Fruit fly (Drosophila melanogaster) whole organism, embryonic: Measurements from ENCODE around the gene CG11600.

Experiments
- ATbp ChIP-seq: fragments of 200-800 bp; sonication (Bioruptor generic); optimal IDR thresholded peaks from 2 replicates; lab custom pipeline; 2017; ENCODE audit warnings: missing biosample characterization, mild to moderate bottlenecking, missing genetic modification characterization, missing genetic modification reagents
- Abd-B ChIP-seq: fragments of 200-800 bp; sonication (Bioruptor generic); optimal IDR thresholded peaks from 2 replicates; lab custom pipeline; 2018; ENCODE audit warnings: missing biosample characterization, mild to moderate bottlenecking, missing genetic modification characterization, moderate library complexity
- Adf1 ChIP-seq: fragments of 200-800 bp; sonication (Bioruptor generic); IDR thresholded peaks from 2 replicates; pipeline ENCODE4 v1.3.6; 2022; ENCODE audit warnings: missing biosample characterization, missing genetic modification characterization
- CG11085 ChIP-seq: fragments of 200-800 bp; sonication (Bioruptor generic); IDR thresholded peaks from 2 replicates; pipeline ENCODE4 v1.3.6; 2022; ENCODE audit warnings: missing biosample characterization, missing genetic modification characterization
- CG11504 ChIP-seq: fragments of 200-800 bp; sonication (Bioruptor generic); optimal IDR thresholded peaks from 3 replicates; lab custom pipeline; 2019; ENCODE audit warnings: missing biosample characterization, mild to moderate bottlenecking, missing genetic modification characterization, moderate library complexity
- CG12769 ChIP-seq: fragments of 200-800 bp; sonication (Bioruptor generic); optimal IDR thresholded peaks from 2 replicates; lab custom pipeline; 2019; ENCODE audit warnings: missing biosample characterization, mild to moderate bottlenecking, missing genetic modification characterization, moderate library complexity
- CG14014 ChIP-seq: fragments of 200-800 bp; sonication (Bioruptor generic); IDR thresholded peaks from 2 replicates; pipeline ENCODE4 v1.3.6; 2022; ENCODE audit warnings: missing biosample characterization, missing genetic modification characterization
- CG15073 ChIP-seq: fragments of 200-800 bp; sonication (Bioruptor generic); optimal IDR thresholded peaks from 2 replicates; lab custom pipeline; 2016; ENCODE audit warnings: missing biosample characterization, missing genetic modification characterization
- CG17359 ChIP-seq: fragments of 200-800 bp; sonication (Bioruptor generic); optimal IDR thresholded peaks from 3 replicates; lab custom pipeline; 2018; ENCODE audit warnings: missing biosample characterization, mild to moderate bottlenecking, missing genetic modification characterization, moderate library complexity
- CG17568 ChIP-seq: fragments of 200-800 bp; sonication (Bioruptor generic); optimal IDR thresholded peaks from 2 replicates; lab custom pipeline; 2018; ENCODE audit warnings: missing biosample characterization, mild to moderate bottlenecking, missing genetic modification characterization, moderate library complexity
- CG17612 ChIP-seq: fragments of 200-800 bp; sonication (Bioruptor generic); IDR thresholded peaks from 2 replicates; pipeline ENCODE4 v1.3.6; 2022; ENCODE audit warnings: missing biosample characterization, missing genetic modification characterization
- CG1792 ChIP-seq: fragments of 200-800 bp; sonication (Bioruptor generic); optimal IDR thresholded peaks from 2 replicates; lab custom pipeline; 2016; ENCODE audit warnings: missing biosample characterization, missing genetic modification characterization
- CG2889 ChIP-seq: fragments of 200-800 bp; sonication (Bioruptor generic); IDR thresholded peaks from 3 replicates; pipeline ENCODE4 v1.3.6; 2022; ENCODE audit warnings: missing biosample characterization, missing genetic modification characterization
- CG3163 ChIP-seq: fragments of 200-800 bp; sonication (Bioruptor generic); optimal IDR thresholded peaks from 3 replicates; lab custom pipeline; 2016; ENCODE audit warnings: missing biosample characterization, missing genetic modification characterization
- CG3995 ChIP-seq: fragments of 200-800 bp; sonication (Bioruptor generic); optimal IDR thresholded peaks from 3 replicates; lab custom pipeline; 2016; ENCODE audit warnings: missing biosample characterization, missing genetic modification characterization
- CG4282 ChIP-seq: fragments of 200-800 bp; sonication (Bioruptor generic); optimal IDR thresholded peaks from 2 replicates; lab custom pipeline; 2016; ENCODE audit warnings: missing biosample characterization, missing genetic modification characterization
- CG4617 ChIP-seq: fragments of 200-800 bp; sonication (Bioruptor generic); optimal IDR thresholded peaks from 3 replicates; lab custom pipeline; 2016; ENCODE audit warnings: missing biosample characterization, missing genetic modification characterization, borderline replicate concordance
- CG6689 ChIP-seq: fragments of 200-800 bp; sonication (Bioruptor generic); IDR thresholded peaks from 2 replicates; pipeline ENCODE4 v1.3.6; 2022; ENCODE audit warnings: missing biosample characterization, missing genetic modification characterization
- CG9797 ChIP-seq: fragments of 200-800 bp; sonication (Bioruptor generic); optimal IDR thresholded peaks from 3 replicates; lab custom pipeline; 2018; ENCODE audit warnings: missing biosample characterization, mild to moderate bottlenecking, missing genetic modification characterization
- CG9876 ChIP-seq: fragments of 200-800 bp; sonication (Bioruptor generic); optimal IDR thresholded peaks from 2 replicates; lab custom pipeline; 2016; ENCODE audit warnings: missing biosample characterization, missing genetic modification characterization
- CoRest ChIP-seq: fragments of 200-800 bp; sonication (Bioruptor generic); optimal IDR thresholded peaks from 3 replicates; lab custom pipeline; 2018; ENCODE audit warnings: missing biosample characterization, mild to moderate bottlenecking, missing genetic modification characterization, moderate library complexity
- Dll ChIP-seq: fragments of 200-800 bp; sonication (Bioruptor generic); IDR thresholded peaks from 4 replicates; pipeline ENCODE4 v1.3.6; 2022; ENCODE audit warnings: missing biosample characterization, missing genetic modification characterization; ENCODE audit not compliant: partially characterized antibody
- Dref ChIP-seq: fragments of 200-800 bp; sonication (Bioruptor generic); IDR thresholded peaks from 2 replicates; pipeline ENCODE4 v1.3.6; 2022; ENCODE audit warnings: missing biosample characterization, missing genetic modification characterization
- HHEX ChIP-seq: fragments of 200-800 bp; sonication (Bioruptor generic); optimal IDR thresholded peaks from 3 replicates; lab custom pipeline; 2017; ENCODE audit warnings: missing biosample characterization, mild to moderate bottlenecking, missing genetic modification characterization, missing genetic modification reagents
- HLH3B ChIP-seq: fragments of 200-800 bp; sonication (Bioruptor generic); IDR thresholded peaks from 2 replicates; pipeline ENCODE4 v1.3.6; 2022; ENCODE audit warnings: missing biosample characterization, missing genetic modification characterization
- Hr3 ChIP-seq: fragments of 200-800 bp; sonication (Bioruptor generic); optimal IDR thresholded peaks from 3 replicates; lab custom pipeline; 2016; ENCODE audit warnings: missing biosample characterization, missing genetic modification characterization
- Nf-YC ChIP-seq: fragments of 200-800 bp; optimal IDR thresholded peaks from 3 replicates; lab custom pipeline; 2019; ENCODE audit warnings: missing biosample characterization, mild to moderate bottlenecking, missing genetic modification characterization, moderate library complexity
- NfI ChIP-seq: fragments of 200-800 bp; sonication (Bioruptor generic); optimal IDR thresholded peaks from 3 replicates; lab custom pipeline; 2018; ENCODE audit warnings: missing biosample characterization, mild to moderate bottlenecking, missing genetic modification characterization, moderate library complexity
- Opbp ChIP-seq: fragments of 200-800 bp; sonication (Bioruptor generic); IDR thresholded peaks from 3 replicates; pipeline ENCODE4 v1.3.6; 2022; ENCODE audit warnings: missing biosample characterization, missing genetic modification characterization; ENCODE audit not compliant: partially characterized antibody
- TFAM ChIP-seq: fragments of 200-800 bp; sonication (Bioruptor generic); optimal IDR thresholded peaks from 2 replicates; lab custom pipeline; 2017; ENCODE audit warnings: missing biosample characterization, missing genetic modification characterization, inconsistent platforms
- YL-1 ChIP-seq: fragments of 200-800 bp; sonication (Bioruptor generic); optimal IDR thresholded peaks from 3 replicates; lab custom pipeline; 2017; ENCODE audit warnings: missing biosample characterization, mild to moderate bottlenecking, missing genetic modification characterization
- ab ChIP-seq: fragments of 200-800 bp; sonication (Bioruptor generic); optimal IDR thresholded peaks from 2 replicates; lab custom pipeline; 2016; ENCODE audit warnings: missing biosample characterization, missing genetic modification characterization
- ash1 ChIP-seq: fragments of 200-800 bp; sonication (Bioruptor generic); optimal IDR thresholded peaks from 2 replicates; lab custom pipeline; 2018; ENCODE audit warnings: missing biosample characterization, mild to moderate bottlenecking, missing genetic modification characterization
- bab2 ChIP-seq: fragments of 200-800 bp; sonication (Bioruptor generic); optimal IDR thresholded peaks from 2 replicates; lab custom pipeline; 2016; ENCODE audit warnings: missing biosample characterization, missing genetic modification characterization
- bowl ChIP-seq: fragments of 200-800 bp; sonication (Bioruptor generic); IDR thresholded peaks from 2 replicates; pipeline ENCODE4 v1.3.6; 2022; ENCODE audit warnings: missing biosample characterization, missing genetic modification characterization
- btn ChIP-seq: fragments of 200-800 bp; sonication (Bioruptor generic); optimal IDR thresholded peaks from 2 replicates; lab custom pipeline; 2016; ENCODE audit warnings: missing biosample characterization, missing genetic modification characterization
- caup ChIP-seq: fragments of 200-800 bp; sonication (Bioruptor generic); optimal IDR thresholded peaks from 3 replicates; lab custom pipeline; 2017; ENCODE audit warnings: missing biosample characterization, mild to moderate bottlenecking, missing genetic modification characterization, moderate library complexity; ENCODE audit not compliant: severe bottlenecking
- crp ChIP-seq, 2 experiments: fragments of 200-800 bp; sonication (Bioruptor generic); optimal IDR thresholded peaks; 2 replicates in 1 of 2; 3 replicates in 1 of 2; lab custom pipeline; 2017; ENCODE audit warnings: missing biosample characterization in 2 of 2, missing genetic modification characterization in 2 of 2, mild to moderate bottlenecking in 1 of 2, moderate library complexity in 1 of 2
- da ChIP-seq: fragments of 200-800 bp; sonication (Bioruptor generic); optimal IDR thresholded peaks from 2 replicates; lab custom pipeline; 2016; ENCODE audit warnings: missing biosample characterization, missing genetic modification characterization
- emc ChIP-seq: fragments of 200-800 bp; sonication (Bioruptor generic); optimal IDR thresholded peaks from 2 replicates; lab custom pipeline; 2016; ENCODE audit warnings: missing biosample characterization, missing genetic modification characterization
- ftz-f1 ChIP-seq: fragments of 200-800 bp; sonication (Bioruptor generic); optimal IDR thresholded peaks from 2 replicates; lab custom pipeline; 2016; ENCODE audit warnings: missing biosample characterization, missing genetic modification characterization
- gce ChIP-seq: fragments of 200-800 bp; sonication (Bioruptor generic); IDR thresholded peaks from 3 replicates; pipeline ENCODE4 v1.3.6; 2022; ENCODE audit warnings: missing biosample characterization, missing genetic modification characterization
- gro ChIP-seq: fragments of 200-800 bp; sonication (Bioruptor generic); optimal IDR thresholded peaks from 2 replicates; lab custom pipeline; 2016; ENCODE audit warnings: missing biosample characterization, missing genetic modification characterization
- gsb-n ChIP-seq: fragments of 200-800 bp; sonication (Bioruptor generic); optimal IDR thresholded peaks from 3 replicates; lab custom pipeline; 2018; ENCODE audit warnings: missing biosample characterization, mild to moderate bottlenecking, missing genetic modification characterization
- ham ChIP-seq: fragments of 200-800 bp; sonication (Bioruptor generic); IDR thresholded peaks from 2 replicates; pipeline ENCODE4 v1.3.6; 2022; ENCODE audit warnings: missing biosample characterization, missing genetic modification characterization
- her ChIP-seq: fragments of 200-800 bp; sonication (Bioruptor generic); optimal IDR thresholded peaks from 2 replicates; lab custom pipeline; 2016; ENCODE audit warnings: missing biosample characterization, missing genetic modification characterization
- hth ChIP-seq: fragments of >200 bp; optimal IDR thresholded peaks from 2 replicates; lab custom pipeline; 2017; ENCODE audit warnings: inconsistent platforms
- nau ChIP-seq: fragments of 200-800 bp; sonication (Bioruptor generic); optimal IDR thresholded peaks from 3 replicates; lab custom pipeline; 2017; ENCODE audit warnings: missing biosample characterization, mild to moderate bottlenecking, missing genetic modification characterization, missing genetic modification reagents
- shn ChIP-seq: fragments of 200-800 bp; sonication (Bioruptor generic); optimal IDR thresholded peaks from 3 replicates; lab custom pipeline; 2016; ENCODE audit warnings: missing biosample characterization, missing genetic modification characterization
- sob ChIP-seq: fragments of 200-800 bp; sonication (Bioruptor generic); IDR thresholded peaks from 2 replicates; pipeline ENCODE4 v1.3.6; 2022; ENCODE audit warnings: missing biosample characterization, missing genetic modification characterization
- trem ChIP-seq: fragments of 200-800 bp; optimal IDR thresholded peaks from 3 replicates; lab custom pipeline; 2019; ENCODE audit warnings: missing biosample characterization, mild to moderate bottlenecking, missing genetic modification characterization, moderate library complexity
- twi ChIP-seq: fragments of 200-800 bp; optimal IDR thresholded peaks from 2 replicates; lab custom pipeline; 2019; ENCODE audit warnings: missing biosample characterization, mild to moderate bottlenecking, missing genetic modification characterization, moderate library complexity

Gene CG11600

DNA sequence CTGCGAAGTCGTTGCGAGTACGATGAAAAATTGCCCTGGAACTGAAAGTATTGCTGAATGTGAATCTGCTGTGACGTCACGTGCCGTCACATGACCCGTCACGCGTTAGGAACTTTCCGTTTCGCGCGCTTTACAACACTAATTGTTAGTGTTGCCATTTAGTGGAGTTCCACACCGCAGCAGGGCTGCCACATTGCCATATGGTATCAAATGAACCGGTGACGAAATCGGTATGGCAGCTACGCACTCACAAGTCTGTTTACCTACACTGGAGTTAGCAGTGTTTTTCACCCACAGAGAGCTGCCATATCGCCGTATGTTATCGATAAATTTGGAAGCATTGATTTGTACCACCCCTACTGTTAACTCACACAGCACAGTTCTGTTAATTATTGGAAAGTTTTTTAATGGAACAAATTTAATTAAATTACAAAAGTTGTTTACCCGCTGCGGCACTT, 8.6 kb upstream of the CG11600 start, which contains the start of the genes Vha55 and Snx3 (continued):
- TF ChIP-seq YL-1 (GFP tag; lab: Kevin White, UChicago) = peak; percentile 81
- peak; percentile 50 for TF ChIP-seq CG17359 (tag; lab: Kevin White, UChicago)
- TF ChIP-seq twi (tag; lab: Kevin White, UChicago) = peak; percentile 54
- peak; percentile 84 for TF ChIP-seq shn (GFP tag; lab: Kevin White, UChicago)
- TF ChIP-seq CG4282 (GFP tag; lab: Kevin White, UChicago) = peak; percentile 90
- peak; percentile 69 for TF ChIP-seq Hr3 (GFP tag; lab: Kevin White, UChicago)
- no peak for TF ChIP-seq ATbp (GFP tag; lab: Kevin White, UChicago)
- no peak for TF ChIP-seq CG2889 (GFP tag; lab: Robert Waterston, UW)
- TF ChIP-seq caup (GFP tag; lab: Kevin White, UChicago) = peak; percentile 78
- TF ChIP-seq bab2 = peak; percentile 85
- TF ChIP-seq ftz-f1 (GFP tag; lab: Kevin White, UChicago) = peak; percentile 78
- peak; percentile 81 for TF ChIP-seq emc (GFP tag; lab: Kevin White, UChicago)
- peak; percentile 93 for TF ChIP-seq gro
- TF ChIP-seq hth (lab: Kevin White, UChicago) = no peak
- peak; percentile 16 for TF ChIP-seq HHEX
- no peak for TF ChIP-seq bowl (GFP tag; lab: Robert Waterston, UW)
- peak; percentile 39 for TF ChIP-seq da (GFP tag; lab: Kevin White, UChicago)
- TF ChIP-seq CG14014 (GFP tag; lab: Robert Waterston, UW) = no peak
- TF ChIP-seq her (GFP tag; lab: Kevin White, UChicago) = peak; percentile 89
- TF ChIP-seq btn (GFP tag; lab: Kevin White, UChicago) = no peak
- TF ChIP-seq TFAM (GFP tag; lab: Kevin White, UChicago) = no peak
- peak; percentile 55 for TF ChIP-seq gsb-n
- peak; percentile 47 for TF ChIP-seq CoRest (tag; lab: Kevin White, UChicago)
- TF ChIP-seq CG17612 (GFP tag; lab: Robert Waterston, UW) = no peak
- TF ChIP-seq Dll (GFP tag; lab: Robert Waterston, UW) = no peak
- no peak for TF ChIP-seq CG11504 (tag; lab: Kevin White, UChicago)
- no peak for TF ChIP-seq nau
- TF ChIP-seq Nf-YC (tag; lab: Kevin White, UChicago) = peak; percentile 62
- no peak for TF ChIP-seq CG11085
- peak; percentile 44 for TF ChIP-seq CG3995
- TF ChIP-seq CG9797 = peak; percentile 95
- TF ChIP-seq trem (tag; lab: Kevin White, UChicago) = peak; percentile 91
- TF ChIP-seq gce = no peak
- TF ChIP-seq HLH3B (GFP tag; lab: Robert Waterston, UW) = no peak
- TF ChIP-seq ab = peak; percentile 21
- TF ChIP-seq Abd-B (GFP tag; lab: Kevin White, UChicago) = peak; percentile 63
- peak; percentile 82 for TF ChIP-seq ash1 (GFP tag; lab: Kevin White, UChicago)
- peak; percentile 79 for TF ChIP-seq NfI (GFP tag; lab: Kevin White, UChicago)
- no peak for TF ChIP-seq Adf1 (GFP tag; lab: Robert Waterston, UW)
- peak; percentile 74 for TF ChIP-seq CG4617
- no peak for TF ChIP-seq sob (GFP tag; lab: Robert Waterston, UW)
- peak; percentile 89 for TF ChIP-seq CG9876 (GFP tag; lab: Kevin White, UChicago)
- TF ChIP-seq ham (GFP tag; lab: Robert Waterston, UW) = no peak
- TF ChIP-seq CG6689 (GFP tag; lab: Robert Waterston, UW) = no peak
- peak in 1 of 2 experiments; percentile 82 for TF ChIP-seq crp (GFP tag; optimal IDR thresholded peaks at IDR 0.05; lab: Kevin White, UChicago)
- no peak for TF ChIP-seq Opbp (GFP tag; lab: Robert Waterston, UW)
- no peak for TF ChIP-seq Dref (GFP tag; lab: Robert Waterston, UW)
- TF ChIP-seq CG1792 (GFP tag; lab: Kevin White, UChicago) = peak; percentile 0
- TF ChIP-seq CG3163 (GFP tag; lab: Kevin White, UChicago) = peak; percentile 80
- no peak for TF ChIP-seq CG17568 (GFP tag; lab: Kevin White, UChicago)
- no peak for TF ChIP-seq CG12769 (tag; lab: Kevin White, UChicago)
- no peak for TF ChIP-seq CG15073 (GFP tag; lab: Kevin White, UChicago)
